Worm (Caenorhabditis elegans) whole organism, young adult: ENCODE measurements around the gene Y39G8B.7.

Experiments
- F22D6.2 ChIP-seq: sonication (generic microtip); optimal IDR thresholded peaks from 2 replicates; lab custom pipeline; 2016; ENCODE audit warnings: mild to moderate bottlenecking, missing genetic modification characterization, missing compliant biosample characterization
- cebp-1 ChIP-seq, 2 experiments: fragments of 200-800 bp in 1 of 2; sonication (Bioruptor generic) in 1 of 2; sonication (generic microtip) in 1 of 2; IDR thresholded peaks in 1 of 2; optimal IDR thresholded peaks in 1 of 2; 2 replicates each; pipeline versions ENCODE4 v1.3.6 to Lab custom; 2017 to 2022; ENCODE audit warnings: missing compliant biosample characterization in 2 of 2, missing genetic modification characterization in 2 of 2, mild to moderate bottlenecking in 1 of 2, missing genetic modification reagents in 1 of 2, moderate library complexity in 1 of 2
- ceh-40 ChIP-seq: fragments of 200-800 bp; sonication (Bioruptor generic); IDR thresholded peaks from 2 replicates; pipeline ENCODE4 v1.3.6; 2022; ENCODE audit warnings: missing genetic modification characterization, missing compliant biosample characterization
- ceh-58 ChIP-seq: fragments of 200-800 bp; sonication (Bioruptor generic); IDR thresholded peaks from 2 replicates; pipeline ENCODE4 v1.3.6; 2022; ENCODE audit warnings: missing genetic modification characterization, missing compliant biosample characterization
- ets-4 ChIP-seq: fragments of 200-800 bp; sonication (Bioruptor generic); optimal IDR thresholded peaks from 2 replicates; lab custom pipeline; 2018; ENCODE audit warnings: mild to moderate bottlenecking, missing genetic modification characterization, missing compliant biosample characterization
- hsf-1 ChIP-seq: fragments of 200-800 bp; sonication (Bioruptor generic); IDR thresholded peaks from 2 replicates; pipeline ENCODE4 v1.3.6; 2022; ENCODE audit warnings: missing genetic modification reagents, missing genetic modification characterization, missing compliant biosample characterization
- nfya-2 ChIP-seq: fragments of 200-800 bp; sonication (Bioruptor generic); IDR thresholded peaks from 2 replicates; pipeline ENCODE4 v1.3.6; 2022; ENCODE audit warnings: missing genetic modification reagents, missing genetic modification characterization, missing compliant biosample characterization
- nhr-179 ChIP-seq: sonication (generic microtip); optimal IDR thresholded peaks from 2 replicates; lab custom pipeline; 2016; ENCODE audit warnings: mild to moderate bottlenecking, missing genetic modification characterization, missing compliant biosample characterization
- tbp1 ChIP-seq: fragments of 200-800 bp; sonication (Bioruptor generic); optimal IDR thresholded peaks from 2 replicates; lab custom pipeline; 2018; ENCODE audit warnings: mild to moderate bottlenecking, missing genetic modification characterization, missing compliant biosample characterization
- tbx-9 ChIP-seq: sonication (generic microtip); optimal IDR thresholded peaks from 2 replicates; lab custom pipeline; 2016; ENCODE audit warnings: borderline replicate concordance, missing genetic modification characterization, inconsistent platforms, missing compliant biosample characterization
- xnd-1 ChIP-seq: sonication (generic microtip); optimal IDR thresholded peaks from 2 replicates; lab custom pipeline; 2016; ENCODE audit warnings: missing genotype, missing genetic modification reagents, missing genetic modification characterization, missing compliant biosample characterization

ce11 chrII:14038331-14038730 is 43.5 kb upstream of the Y39G8B.7 start:
- TF ChIP-seq xnd-1 (tag; lab: Kevin White, UChicago), result no peak
- no peak for TF ChIP-seq ceh-58 (GFP tag; lab: Robert Waterston, UW)
- TF ChIP-seq tbp1 (GFP tag; lab: Kevin White, UChicago), result no peak
- no peak for TF ChIP-seq nhr-179 (tag; lab: Kevin White, UChicago)
- no peak for TF ChIP-seq ceh-40 (GFP tag; lab: Robert Waterston, UW)
- no peak for TF ChIP-seq hsf-1 (GFP tag; lab: Robert Waterston, UW)
- TF ChIP-seq F22D6.2 (tag; lab: Kevin White, UChicago), result no peak
- TF ChIP-seq tbx-9 (tag; lab: Kevin White, UChicago), result no peak
- TF ChIP-seq ets-4 (GFP tag; lab: Kevin White, UChicago), result no peak
- TF ChIP-seq nfya-2, result no peak
- TF ChIP-seq cebp-1 (GFP tag; IDR thresholded peaks at IDR 0.05; lab: Robert Waterston, UW), result no peak
- no peak for TF ChIP-seq cebp-1 (tag; optimal IDR thresholded peaks at IDR 0.05; lab: Kevin White, UChicago)
